Fruit fly (Drosophila melanogaster): ENCODE measurements around the gene Pvf1.

Pvf1 gene

DNA sequence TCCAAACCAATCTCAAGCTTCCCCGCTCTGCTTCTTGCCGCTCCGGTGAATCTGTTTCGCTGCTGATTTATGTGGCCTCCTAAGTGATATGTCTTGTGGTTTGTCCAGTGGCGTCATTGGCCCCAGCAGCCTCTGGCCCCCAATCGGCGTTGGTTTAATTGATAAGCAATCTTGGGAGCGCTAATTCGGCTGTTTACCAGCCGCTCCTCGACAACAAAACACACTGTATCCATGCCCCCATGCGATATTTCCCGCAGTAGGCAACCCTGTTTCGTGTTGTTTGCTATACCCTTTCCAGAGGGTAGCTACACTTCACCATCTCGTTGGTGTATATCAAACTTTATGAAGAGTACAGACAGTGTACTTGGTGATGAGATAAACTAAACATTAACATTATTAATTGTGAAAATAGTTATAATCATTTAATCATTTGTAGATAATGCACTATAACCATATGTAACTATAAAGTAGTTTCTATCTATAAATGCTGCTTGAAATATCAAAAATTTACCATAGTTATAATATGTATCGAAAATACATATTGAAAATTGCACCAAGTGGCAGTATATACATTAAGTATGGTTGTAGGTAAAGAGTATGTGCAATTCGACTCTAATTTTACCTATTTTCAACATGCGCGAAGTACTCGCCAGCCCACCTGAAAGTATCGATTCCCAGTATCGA is 16.0 kb downstream of the Pvf1 start, which contains the start of gene shop:
TSS of gene shop (minus strand) at position 229 of the 684 bp plus-strand sequence.
- TF ChIP-seq h (optimal IDR thresholded peaks at IDR 0.05): no peak
- TF ChIP-seq Sin3A (optimal IDR thresholded peaks at IDR 0.05): no peak
- TF ChIP-seq ttk (optimal IDR thresholded peaks at IDR 0.05): no peak
- no peak for TF ChIP-seq psq (optimal IDR thresholded peaks at IDR 0.05)
- TF ChIP-seq Myc (optimal IDR thresholded peaks at IDR 0.05): no peak

DNA sequence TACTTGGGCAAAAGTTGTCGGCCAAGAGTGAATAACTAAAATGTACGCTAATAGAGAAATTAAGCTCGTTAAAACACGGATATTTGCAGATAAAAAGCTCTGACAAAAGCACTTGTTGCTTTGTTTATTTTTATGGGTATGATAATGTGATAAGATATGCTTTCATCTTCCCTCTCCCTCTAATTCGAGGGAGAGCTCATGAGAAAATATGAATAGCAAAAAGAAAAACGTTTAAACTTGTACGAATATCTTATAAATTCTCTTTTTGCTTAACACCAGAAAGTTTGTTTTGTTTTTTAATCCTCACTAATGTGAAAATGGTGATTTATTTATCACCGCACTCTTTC is 16.5 kb downstream of the Pvf1 start:
- TF ChIP-seq h (optimal IDR thresholded peaks at IDR 0.05) (no peak), psq (optimal IDR thresholded peaks at IDR 0.05) (no peak), ttk (optimal IDR thresholded peaks at IDR 0.05) (no peak), Myc (optimal IDR thresholded peaks at IDR 0.05) (no peak), Sin3A (optimal IDR thresholded peaks at IDR 0.05) (no peak), insv (optimal IDR thresholded peaks at IDR 0.05) (no peak)

DNA sequence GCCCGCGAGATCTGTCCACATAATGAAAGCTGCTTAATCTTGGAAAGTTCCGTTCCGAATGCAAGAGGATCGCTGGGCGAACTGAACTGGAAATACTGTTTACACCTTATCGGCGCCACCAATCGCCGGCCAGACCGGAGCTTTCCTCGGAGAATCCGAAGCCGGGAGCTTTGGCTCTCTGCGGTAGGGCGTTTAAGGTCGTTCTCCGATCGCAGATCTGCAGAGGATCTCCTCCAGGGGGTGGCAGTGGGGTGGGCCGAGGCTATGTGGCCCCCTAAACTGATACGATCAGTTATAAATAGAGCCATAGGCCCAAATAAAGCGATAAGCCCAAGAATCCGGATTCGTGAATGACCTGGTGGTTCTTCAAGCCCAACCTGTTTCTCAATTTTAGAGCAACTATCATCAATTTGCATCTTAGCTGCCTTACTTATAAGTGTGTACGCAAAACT is 24.9 kb downstream of the Pvf1 start, which contains the start of gene CG7322:
TSS of gene CG7322 (minus strand) at position 402 of the 452 bp plus-strand sequence.
- no peak for TF ChIP-seq insv (optimal IDR thresholded peaks at IDR 0.05)
- no peak for TF ChIP-seq h (optimal IDR thresholded peaks at IDR 0.05)
- no peak for TF ChIP-seq Myc (optimal IDR thresholded peaks at IDR 0.05)
- TF ChIP-seq ttk (optimal IDR thresholded peaks at IDR 0.05): no peak
- TF ChIP-seq psq (optimal IDR thresholded peaks at IDR 0.05): no peak
- TF ChIP-seq Sin3A (optimal IDR thresholded peaks at IDR 0.05): no peak

DNA sequence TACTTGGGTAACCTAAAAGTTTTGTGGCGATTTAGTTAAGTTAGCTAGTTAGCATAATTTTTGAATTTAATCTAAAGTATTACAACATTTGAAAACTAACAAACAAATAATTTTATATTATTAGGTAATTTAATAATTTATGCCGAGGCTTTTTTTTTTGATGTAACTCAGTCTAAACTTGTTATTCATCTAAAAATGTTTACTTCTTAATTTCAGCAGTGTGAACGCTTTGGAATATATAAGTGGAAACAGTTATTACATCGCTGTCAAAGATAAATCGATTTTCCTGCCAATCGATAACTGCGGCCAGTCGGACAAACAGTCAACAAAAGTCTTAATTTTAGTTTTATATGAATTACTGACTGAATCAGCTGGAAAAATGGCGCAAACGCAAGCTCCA is 25.4 kb downstream of the Pvf1 start, which contains the start of gene Usp39:
TSS of gene Usp39 (plus strand) at position 288 of the 400 bp plus-strand sequence.
- TF ChIP-seq psq (optimal IDR thresholded peaks at IDR 0.05) (no peak), h (optimal IDR thresholded peaks at IDR 0.05) (no peak), ttk (optimal IDR thresholded peaks at IDR 0.05) (no peak), insv (optimal IDR thresholded peaks at IDR 0.05) (no peak), Myc (optimal IDR thresholded peaks at IDR 0.05) (no peak), Sin3A (optimal IDR thresholded peaks at IDR 0.05) (no peak)

DNA sequence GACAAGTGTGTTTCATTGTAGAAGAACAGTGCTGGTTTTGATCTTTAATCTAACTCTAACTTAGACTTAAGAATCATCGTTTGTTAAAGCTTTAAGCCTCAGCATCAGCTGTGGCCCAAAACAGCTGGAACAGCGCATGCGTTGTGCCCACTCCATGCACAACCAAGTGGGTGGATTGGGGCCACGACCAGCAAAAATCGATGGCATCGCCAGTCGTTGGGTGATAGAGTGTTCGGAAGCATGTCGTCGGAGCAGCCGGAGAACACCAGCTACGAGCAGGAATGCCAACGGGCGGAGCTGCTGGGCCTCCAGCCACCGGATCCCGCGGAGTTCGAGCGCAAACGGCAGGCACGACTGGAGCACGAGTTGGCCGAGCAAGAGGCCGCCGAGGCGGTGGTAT is 27.6 kb downstream of the Pvf1 start, which contains the start of gene CG32544:
TSS of gene CG32544 (plus strand) at position 211 of the 400 bp plus-strand sequence.
- no peak for TF ChIP-seq h (optimal IDR thresholded peaks at IDR 0.05)
- no peak for TF ChIP-seq psq (optimal IDR thresholded peaks at IDR 0.05)
- no peak for TF ChIP-seq insv (optimal IDR thresholded peaks at IDR 0.05)
- TF ChIP-seq Myc (optimal IDR thresholded peaks at IDR 0.05): no peak
- no peak for TF ChIP-seq Sin3A (optimal IDR thresholded peaks at IDR 0.05)
- TF ChIP-seq ttk (optimal IDR thresholded peaks at IDR 0.05): no peak

DNA sequence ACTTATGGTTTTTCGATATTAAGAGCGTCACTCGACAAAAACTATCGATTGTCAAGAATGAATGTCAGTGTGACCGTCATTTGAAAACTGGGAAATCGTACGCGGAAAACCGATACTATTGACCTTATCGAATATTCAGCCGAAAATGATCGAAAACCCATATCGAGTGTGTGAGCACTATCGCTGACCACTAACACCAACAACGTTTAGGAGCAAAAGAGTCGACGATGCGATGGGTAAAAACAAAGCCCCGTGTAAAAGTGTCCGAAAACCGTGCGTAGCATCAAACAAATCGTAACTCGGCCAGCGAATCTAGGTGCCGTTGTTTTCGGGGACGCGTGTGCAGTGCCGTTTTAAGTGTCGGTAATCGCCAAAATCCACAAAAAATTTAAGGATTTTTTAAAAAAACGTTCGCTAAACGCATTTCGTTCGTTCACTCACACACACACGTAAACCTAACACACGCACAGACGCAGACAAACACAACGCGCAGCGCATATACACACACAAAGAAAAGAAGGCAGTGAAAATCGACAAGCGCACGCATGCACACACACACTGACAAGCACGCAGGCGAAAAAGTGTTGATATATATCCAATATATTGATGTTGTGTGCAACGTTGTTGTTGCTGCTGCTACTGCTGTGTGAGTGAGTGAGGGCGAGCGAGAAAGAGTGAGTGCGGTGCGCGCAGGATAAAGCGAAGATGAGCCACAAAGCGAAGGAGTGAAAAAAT is 31.4 kb downstream of the Pvf1 start, which contains the start of the genes CG7326 and Dora:
TSS of gene CG7326 (minus strand) at position 29 of the 735 bp plus-strand sequence.
TSS of gene Dora (plus strand) at position 203 of the 735 bp plus-strand sequence.
- TF ChIP-seq psq (optimal IDR thresholded peaks at IDR 0.05) (peak; percentile 82), h (optimal IDR thresholded peaks at IDR 0.05) (no peak)

DNA sequence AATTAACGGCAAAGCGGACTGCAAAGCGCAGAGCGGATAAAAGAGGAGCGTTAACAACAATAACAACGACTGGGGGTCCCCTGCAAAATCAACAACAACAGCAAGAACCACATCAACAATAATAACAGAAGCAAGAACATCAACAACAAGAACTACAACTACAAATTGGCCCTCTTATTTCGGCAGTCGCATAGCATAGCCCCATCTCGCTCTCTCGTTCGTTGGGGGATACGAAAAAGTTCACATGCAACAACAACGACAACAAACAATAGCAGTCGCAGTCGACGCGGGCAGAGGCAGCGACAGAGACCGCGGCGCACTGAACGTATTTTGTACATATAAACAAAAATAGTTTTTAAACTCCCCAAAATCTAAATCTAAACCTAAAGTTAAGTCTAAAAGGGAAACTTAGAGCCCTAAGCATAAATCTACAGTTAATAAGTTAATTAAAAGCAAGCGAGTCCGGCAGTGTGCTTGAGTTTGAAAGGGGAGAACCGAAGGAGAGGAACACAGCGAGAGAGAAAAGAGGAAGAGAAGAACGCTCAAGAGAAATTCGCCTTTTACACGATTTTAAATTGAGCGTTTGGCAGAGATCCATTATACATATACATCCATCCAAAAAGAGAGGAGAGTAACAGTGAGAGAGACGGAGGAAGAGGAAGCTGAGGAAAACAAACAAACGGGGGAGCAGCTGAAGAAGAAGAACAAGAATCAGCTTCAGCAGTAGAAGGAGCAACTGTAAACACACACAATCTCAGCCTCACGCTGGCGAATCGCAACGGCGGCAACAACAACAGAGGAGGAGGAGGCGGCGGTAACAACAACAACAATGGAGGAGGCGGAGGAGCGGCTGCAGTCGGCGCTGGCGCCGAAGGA is 32.2 kb downstream of the Pvf1 start:
- TF ChIP-seq psq (optimal IDR thresholded peaks at IDR 0.05): no peak
- TF ChIP-seq ttk (optimal IDR thresholded peaks at IDR 0.05): no peak
- no peak for TF ChIP-seq Sin3A (optimal IDR thresholded peaks at IDR 0.05)
- TF ChIP-seq insv (optimal IDR thresholded peaks at IDR 0.05): no peak
- TF ChIP-seq Myc (optimal IDR thresholded peaks at IDR 0.05): no peak
- no peak for TF ChIP-seq h (optimal IDR thresholded peaks at IDR 0.05)

DNA sequence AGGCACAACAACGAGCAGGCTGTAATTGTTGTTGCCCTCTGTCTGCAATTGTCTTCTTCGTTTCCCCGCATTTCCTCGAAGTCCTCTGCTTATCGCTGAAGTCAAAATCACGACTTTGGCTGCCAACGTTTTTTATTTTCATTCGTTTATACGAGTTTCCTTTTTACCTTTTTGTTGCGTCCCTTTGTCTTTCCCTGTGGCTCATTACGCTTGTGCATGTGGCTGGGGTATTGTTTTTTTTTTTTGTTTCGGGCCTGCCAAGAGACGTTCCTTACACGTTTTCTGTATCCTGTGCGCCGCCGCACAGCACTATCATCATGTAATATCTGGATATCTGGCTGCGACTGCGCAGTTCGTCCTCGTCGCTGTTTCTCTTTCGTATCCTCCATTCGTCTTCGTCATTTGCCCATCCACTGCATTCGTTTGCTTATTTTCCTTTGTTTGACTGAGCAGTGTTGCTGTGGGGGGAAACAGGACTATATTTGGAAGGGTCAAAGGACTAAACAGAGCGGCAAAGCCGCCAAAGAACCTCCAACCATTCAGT is 33.9 kb downstream of the Pvf1 start:
- TF ChIP-seq psq (optimal IDR thresholded peaks at IDR 0.05): no peak
- TF ChIP-seq h (optimal IDR thresholded peaks at IDR 0.05): no peak
- no peak for TF ChIP-seq Sin3A (optimal IDR thresholded peaks at IDR 0.05)
- TF ChIP-seq insv (optimal IDR thresholded peaks at IDR 0.05): no peak
- no peak for TF ChIP-seq ttk (optimal IDR thresholded peaks at IDR 0.05)
- no peak for TF ChIP-seq Myc (optimal IDR thresholded peaks at IDR 0.05)

DNA sequence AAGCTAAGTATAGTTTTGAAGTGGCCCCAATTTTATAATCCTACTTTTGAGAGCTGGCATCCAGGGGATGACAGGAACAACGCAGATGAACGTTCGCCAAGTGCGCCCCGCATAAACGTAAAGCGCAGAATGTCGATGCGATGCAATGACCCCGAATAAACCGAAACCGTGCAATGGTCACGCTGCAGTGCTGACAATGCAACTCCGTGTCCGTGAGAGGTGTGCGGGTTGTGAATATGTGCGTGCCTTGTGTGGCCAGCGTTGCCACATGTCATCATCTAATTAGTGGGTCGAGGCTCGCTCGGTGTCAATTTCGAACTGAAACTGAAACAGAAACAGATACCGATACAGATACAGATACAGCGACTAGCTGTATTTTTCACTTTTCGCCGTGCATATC is 35.7 kb downstream of the Pvf1 start:
- TF ChIP-seq Sin3A (optimal IDR thresholded peaks at IDR 0.05): no peak
- TF ChIP-seq h (optimal IDR thresholded peaks at IDR 0.05): no peak
- TF ChIP-seq psq (optimal IDR thresholded peaks at IDR 0.05): no peak
- no peak for TF ChIP-seq insv (optimal IDR thresholded peaks at IDR 0.05)
- no peak for TF ChIP-seq Myc (optimal IDR thresholded peaks at IDR 0.05)
- no peak for TF ChIP-seq ttk (optimal IDR thresholded peaks at IDR 0.05)

DNA sequence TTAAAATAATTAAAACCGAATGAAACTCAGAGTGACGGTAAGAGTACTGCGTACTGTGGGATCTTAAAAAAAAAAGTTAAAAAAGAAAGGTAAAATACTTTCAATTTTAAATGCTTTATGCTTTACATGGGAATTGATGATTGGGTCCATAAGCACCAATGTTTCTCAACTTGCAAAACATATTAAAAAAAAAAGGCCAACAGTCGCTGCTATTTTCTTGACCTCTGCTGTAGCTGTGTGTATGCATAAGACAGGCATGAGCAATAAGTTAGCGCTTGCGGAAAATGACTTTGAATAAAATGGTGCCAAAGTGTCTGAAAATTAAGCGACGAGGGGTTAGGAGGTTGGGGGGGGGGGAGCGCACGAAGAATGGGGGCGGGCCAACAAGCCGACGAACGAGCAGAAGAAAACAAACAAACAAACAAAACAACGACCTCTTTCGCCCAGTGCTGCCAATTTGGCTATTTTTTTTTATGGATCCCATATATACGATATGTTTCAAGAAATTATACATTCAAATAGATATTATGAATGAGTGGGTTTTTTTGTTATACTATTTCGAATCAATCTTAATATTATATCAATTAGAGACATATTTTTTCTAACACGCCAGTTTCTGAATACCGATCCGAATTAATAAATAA is 37.1 kb downstream of the Pvf1 start:
- TF ChIP-seq Myc (optimal IDR thresholded peaks at IDR 0.05): no peak

DNA sequence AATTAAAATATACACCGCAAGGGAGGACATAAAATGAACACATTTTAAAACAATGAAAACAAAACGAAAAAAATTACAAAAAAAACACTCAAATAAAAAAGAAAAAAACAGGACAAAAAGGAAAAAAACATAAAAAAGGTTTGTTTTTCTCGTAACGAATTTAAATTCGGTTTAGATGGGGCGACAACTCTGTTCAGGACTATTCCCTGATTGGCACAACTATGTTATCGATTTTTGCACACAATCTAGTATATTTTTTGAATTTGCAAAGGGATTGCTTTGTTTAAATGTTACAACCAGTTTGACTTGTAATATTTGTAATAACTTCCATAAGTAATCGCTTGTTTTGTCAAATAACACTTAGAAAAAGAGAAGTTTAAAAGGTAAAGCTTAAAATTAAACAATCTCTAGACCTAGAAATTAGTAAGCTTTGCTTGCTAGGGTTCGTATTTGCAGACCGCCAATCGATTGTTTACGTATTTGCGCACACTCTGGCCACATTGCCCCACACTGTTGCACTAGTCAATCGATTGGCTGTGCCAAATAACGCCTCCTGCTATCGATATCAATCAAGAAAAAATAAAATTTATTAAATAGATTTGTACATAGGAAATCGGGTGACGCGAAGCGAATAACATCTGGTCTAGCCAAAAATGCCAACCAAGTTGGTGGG is 51.7 kb downstream of the Pvf1 start, which contains the start of gene CG7332:
TSS of gene CG7332 (plus strand) at position 515 of the 673 bp plus-strand sequence.
- no peak for TF ChIP-seq h (optimal IDR thresholded peaks at IDR 0.05)
- no peak for TF ChIP-seq Sin3A (optimal IDR thresholded peaks at IDR 0.05)
- no peak for TF ChIP-seq psq (optimal IDR thresholded peaks at IDR 0.05)
- no peak for TF ChIP-seq insv (optimal IDR thresholded peaks at IDR 0.05)
- TF ChIP-seq ttk (optimal IDR thresholded peaks at IDR 0.05): no peak
- no peak for TF ChIP-seq Myc (optimal IDR thresholded peaks at IDR 0.05)
